Worm (Caenorhabditis elegans): Measurements from ENCODE around the gene Y73F8A.10.

The Y73F8A.10 gene

DNA sequence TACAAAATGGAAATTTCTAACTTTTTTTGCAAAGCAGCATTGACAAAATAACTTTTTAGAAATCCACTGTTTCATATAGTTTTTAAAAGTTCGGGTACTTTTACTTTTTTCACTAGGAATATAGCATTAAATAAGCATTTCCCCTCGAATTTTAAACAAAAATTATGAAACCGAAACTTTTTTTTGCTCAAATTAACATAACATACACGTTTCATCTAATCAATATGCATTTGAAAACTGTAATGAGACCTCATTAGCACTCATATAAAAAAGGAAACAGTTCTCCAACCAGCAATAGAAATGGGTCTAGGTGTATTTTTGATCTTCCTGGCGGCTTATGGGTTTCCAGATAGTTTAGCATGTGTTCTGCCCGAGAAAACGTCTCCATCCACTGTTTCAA is at the start of gene Y73F8A.10:
Y73F8A.10 (plus strand) TSS at position 301 of the 400 bp plus-strand sequence.
- TF ChIP-seq skn-1 (tag; optimal IDR thresholded peaks at IDR 0.05) = no peak

DNA sequence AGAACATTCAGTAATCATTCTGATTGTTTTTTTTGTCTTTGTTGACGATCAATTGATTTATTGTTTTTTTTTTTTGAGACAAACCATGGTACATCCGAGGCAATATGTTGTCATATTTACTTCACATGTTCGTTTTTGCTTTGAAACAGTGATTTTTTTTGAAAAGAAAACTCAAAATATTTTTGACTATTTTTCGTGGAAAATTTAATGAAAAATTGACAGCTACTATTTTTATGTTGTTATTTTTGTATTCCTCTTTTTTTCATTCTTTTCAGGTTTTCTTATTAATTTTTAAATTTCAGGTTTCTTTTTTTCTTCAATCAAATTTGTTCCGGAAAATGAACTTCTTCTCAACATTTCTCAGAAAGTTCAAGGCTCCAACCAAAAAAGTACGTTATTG is 48.5 kb upstream of the Y73F8A.10 start, which contains the start of gene Y73F8A.36:
Y73F8A.36 (plus strand) TSS at position 301 of the 400 bp plus-strand sequence.
- TF ChIP-seq ceh-28 (tag; optimal IDR thresholded peaks at IDR 0.05) (no peak), nhr-43 (tag; optimal IDR thresholded peaks at IDR 0.05; ENCODE audit: poor library complexity, severe bottlenecking) (no peak), nhr-23 (tag; optimal IDR thresholded peaks at IDR 0.05) (no peak), nhr-12 (tag; optimal IDR thresholded peaks at IDR 0.05) (no peak), pqm-1 (tag; optimal IDR thresholded peaks at IDR 0.05) (no peak)

DNA sequence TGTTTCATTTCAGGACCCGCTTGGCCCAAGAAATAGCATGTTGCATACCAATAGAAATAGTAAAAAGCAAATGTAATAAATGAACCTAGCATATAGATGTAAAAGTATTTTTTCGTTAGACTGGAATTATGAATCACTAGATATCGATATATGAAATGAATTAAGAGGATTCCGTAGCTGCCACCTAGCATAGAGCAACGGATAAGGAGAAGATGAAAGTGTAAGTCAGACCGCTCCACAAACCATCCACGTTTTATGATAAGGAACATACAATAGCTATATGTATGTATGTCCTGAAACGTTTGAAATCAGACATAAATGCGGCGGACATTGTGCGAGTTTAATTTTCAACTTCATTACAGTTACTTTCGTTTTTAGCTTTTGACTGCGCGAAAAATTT is 43.1 kb upstream of the Y73F8A.10 start:
- TF ChIP-seq ama-1 (optimal IDR thresholded peaks at IDR 0.05) (no peak), ZK546.5 (tag; optimal IDR thresholded peaks at IDR 0.05) (no peak), lin-15B (tag; optimal IDR thresholded peaks at IDR 0.05) (no peak), fkh-2 (tag; optimal IDR thresholded peaks at IDR 0.05) (no peak), mml-1 (tag; optimal IDR thresholded peaks at IDR 0.05) (no peak), zag-1 (tag; optimal IDR thresholded peaks at IDR 0.05) (no peak), unc-62 (GFP tag; optimal IDR thresholded peaks at IDR 0.05) (no peak), elt-2 (tag; optimal IDR thresholded peaks at IDR 0.05) (no peak), daf-12 (tag; optimal IDR thresholded peaks at IDR 0.05) (no peak), nhr-237 (tag; optimal IDR thresholded peaks at IDR 0.05) (no peak), pqm-1 (tag; optimal IDR thresholded peaks at IDR 0.05) (no peak), mdl-1 (tag; optimal IDR thresholded peaks at IDR 0.05) (no peak), tbx-2 (tag; optimal IDR thresholded peaks at IDR 0.05) (no peak), nhr-11 (tag; optimal IDR thresholded peaks at IDR 0.05) (no peak)

DNA sequence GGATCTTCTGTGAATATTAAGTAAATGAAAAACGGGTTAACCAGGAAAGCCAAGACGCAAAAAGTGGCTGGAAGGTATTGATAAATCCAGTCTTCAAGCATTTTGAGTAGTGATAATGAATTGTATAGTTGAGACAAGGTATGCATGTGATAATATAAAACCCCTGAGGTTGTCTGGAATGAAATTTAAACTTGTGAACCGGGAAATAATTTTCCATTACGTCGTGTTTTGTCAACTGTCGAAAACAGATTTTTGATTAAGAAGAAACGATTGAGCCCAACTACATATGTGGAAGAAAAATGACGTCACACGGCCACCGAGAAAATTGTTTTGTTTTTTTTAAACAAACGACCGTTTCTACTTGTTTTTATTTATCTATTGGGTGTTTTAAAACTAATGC is 42.0 kb upstream of the Y73F8A.10 start, which contains the start of gene srj-42:
srj-42 (minus strand) TSS at position 101 of the 400 bp plus-strand sequence.
- TF ChIP-seq skn-1 (tag; optimal IDR thresholded peaks at IDR 0.05) = no peak
- no peak for TF ChIP-seq pqm-1 (tag; optimal IDR thresholded peaks at IDR 0.05)
- TF ChIP-seq nhr-237 (tag; optimal IDR thresholded peaks at IDR 0.05) = no peak
- TF ChIP-seq fkh-10 (GFP tag; optimal IDR thresholded peaks at IDR 0.05) = no peak
- no peak for TF ChIP-seq nhr-28 (tag; optimal IDR thresholded peaks at IDR 0.05)
- TF ChIP-seq elt-3 (tag; optimal IDR thresholded peaks at IDR 0.05) = no peak
- no peak for TF ChIP-seq nhr-76 (tag; optimal IDR thresholded peaks at IDR 0.05)

DNA sequence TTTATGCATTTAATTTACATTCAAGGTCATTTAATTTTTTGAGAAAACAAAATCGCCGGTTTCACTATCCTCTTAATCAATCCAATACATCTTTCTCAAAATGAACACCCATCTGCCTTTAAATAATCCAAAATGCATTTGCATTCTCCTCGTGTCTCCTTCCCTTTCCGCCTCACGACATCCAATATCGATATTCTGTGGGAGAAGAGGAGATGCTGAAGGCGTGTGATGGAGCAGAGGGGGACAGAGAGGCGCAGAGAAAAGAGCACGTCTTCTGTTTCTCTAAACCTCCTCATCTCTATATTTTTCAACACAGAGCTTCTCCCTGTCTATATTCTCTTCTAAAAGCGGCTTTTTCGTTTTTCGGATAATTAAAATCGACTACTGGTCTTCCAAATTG is 34.6 kb upstream of the Y73F8A.10 start, which contains the start of gene Y73F8A.5:
Y73F8A.5 (plus strand) TSS at position 321 of the 400 bp plus-strand sequence.
- TF ChIP-seq nfya-1 (tag; optimal IDR thresholded peaks at IDR 0.05; ENCODE audit: insufficient read depth) = peak; percentile 51
- peak; percentile 25 for TF ChIP-seq fkh-10 (GFP tag; optimal IDR thresholded peaks at IDR 0.05)
- TF ChIP-seq snpc-4 (tag; optimal IDR thresholded peaks at IDR 0.05) = no peak
- TF ChIP-seq lin-39 (tag; optimal IDR thresholded peaks at IDR 0.05) = peak; percentile 49
- peak; percentile 65 for TF ChIP-seq hmg-11 (tag; optimal IDR thresholded peaks at IDR 0.05)

DNA sequence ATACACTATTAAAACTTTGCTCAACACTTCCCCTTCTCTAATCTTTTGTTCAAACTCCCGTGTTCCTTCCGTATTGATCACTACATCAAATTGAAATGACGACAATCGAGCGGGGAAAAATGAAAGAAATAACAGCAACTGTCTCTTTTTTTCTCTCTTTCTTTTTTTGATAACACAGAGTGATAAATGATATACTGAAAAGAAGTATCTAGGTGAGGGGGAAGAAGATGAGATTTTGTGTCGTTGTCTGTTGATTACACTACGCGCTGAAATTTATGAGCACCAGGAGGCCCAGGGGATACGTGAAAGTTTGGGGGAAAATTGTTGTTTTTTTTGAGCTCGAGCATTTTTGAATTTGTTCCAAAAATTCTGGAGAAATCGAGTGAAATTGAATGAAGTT is 20.1 kb upstream of the Y73F8A.10 start:
- no peak for TF ChIP-seq lin-15B (tag; optimal IDR thresholded peaks at IDR 0.05)
- peak; percentile 16 for TF ChIP-seq lin-39 (tag; optimal IDR thresholded peaks at IDR 0.05)
- peak; percentile 20 for TF ChIP-seq nfya-1 (tag; optimal IDR thresholded peaks at IDR 0.05; ENCODE audit: insufficient read depth)
- no peak for TF ChIP-seq fos-1 (tag; optimal IDR thresholded peaks at IDR 0.05)
- TF ChIP-seq nhr-11 (tag; optimal IDR thresholded peaks at IDR 0.05) = peak; percentile 7

DNA sequence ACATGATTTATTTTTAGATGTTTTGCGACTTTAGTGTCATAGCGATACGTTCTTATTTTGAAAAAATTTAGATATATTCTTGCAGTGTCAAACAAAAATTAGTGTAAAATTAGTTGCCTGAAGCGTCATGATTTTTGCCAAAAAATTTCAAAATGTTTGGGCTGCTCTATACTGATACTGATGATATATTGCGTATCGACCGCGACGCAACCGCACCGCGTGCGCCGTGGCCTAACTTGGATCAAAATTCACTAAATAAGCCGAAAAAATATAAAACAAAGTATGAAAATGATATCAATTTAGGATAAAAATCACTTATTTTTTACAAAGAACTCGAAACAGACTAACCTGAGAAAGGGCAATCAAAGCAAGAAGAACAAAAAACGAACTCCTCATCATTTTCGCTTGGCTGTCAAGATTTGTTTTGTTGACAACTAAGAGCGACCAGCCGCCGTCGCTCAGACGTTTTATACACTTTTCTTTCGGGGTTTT is 18.7 kb upstream of the Y73F8A.10 start, which contains the start of gene ccg-1:
ccg-1 (minus strand) TSS at position 442 of the 492 bp plus-strand sequence.
- TF ChIP-seq lin-15B (tag; optimal IDR thresholded peaks at IDR 0.05) (no peak), ztf-11 (tag; optimal IDR thresholded peaks at IDR 0.05) (no peak), nhr-25 (tag; optimal IDR thresholded peaks at IDR 0.05) (no peak), nhr-12 (tag; optimal IDR thresholded peaks at IDR 0.05) (no peak), mml-1 (tag; optimal IDR thresholded peaks at IDR 0.05) (no peak), ceh-9 (tag; optimal IDR thresholded peaks at IDR 0.05) (no peak), fkh-2 (tag; optimal IDR thresholded peaks at IDR 0.05) (no peak), daf-12 (tag; optimal IDR thresholded peaks at IDR 0.05) (no peak), nhr-43 (tag; optimal IDR thresholded peaks at IDR 0.05; ENCODE audit: poor library complexity, severe bottlenecking) (no peak), fkh-10 (GFP tag; optimal IDR thresholded peaks at IDR 0.05) (no peak), tbx-2 (tag; optimal IDR thresholded peaks at IDR 0.05) (no peak), zag-1 (tag; optimal IDR thresholded peaks at IDR 0.05) (no peak)

Measured in whole organism, L3 larva.